Fruit fly (Drosophila melanogaster) whole organism, adult: ENCODE data around the gene CG34308.
A peak's percentile ranks its signal among the peaks of the same experiment; 100 is the strongest.

Experiments
- CG11617 ChIP-seq: fragments of 200-800 bp; sonication (Bioruptor generic); optimal IDR thresholded peaks from 2 replicates; lab custom pipeline; 2017; ENCODE audit warnings: mild to moderate bottlenecking, missing biosample characterization, missing genetic modification reagents, missing genetic modification characterization
- CG12768 ChIP-seq: fragments of 200-800 bp; sonication (Bioruptor generic); optimal IDR thresholded peaks from 2 replicates; lab custom pipeline; 2017; ENCODE audit warnings: missing biosample characterization, missing genetic modification characterization, mild to moderate bottlenecking, moderate library complexity, missing genetic modification reagents
- CG14711 ChIP-seq: fragments of 200-800 bp; sonication (Bioruptor generic); optimal IDR thresholded peaks from 2 replicates; lab custom pipeline; 2018; ENCODE audit warnings: missing biosample characterization, mild to moderate bottlenecking, missing genetic modification characterization, moderate library complexity
- CG1620 ChIP-seq: fragments of 200-800 bp; sonication (Bioruptor generic); optimal IDR thresholded peaks from 2 replicates; lab custom pipeline; 2016; ENCODE audit warnings: missing biosample characterization, missing genetic modification characterization
- CG33017 ChIP-seq: fragments of 200-800 bp; sonication (Bioruptor generic); optimal IDR thresholded peaks from 2 replicates; lab custom pipeline; 2018; ENCODE audit warnings: missing biosample characterization, mild to moderate bottlenecking, missing genetic modification characterization, moderate library complexity
- CG5204 ChIP-seq: fragments of 200-800 bp; sonication (Bioruptor generic); optimal IDR thresholded peaks from 2 replicates; lab custom pipeline; 2016; ENCODE audit warnings: missing biosample characterization, missing genetic modification characterization
- CG7045 ChIP-seq: fragments of 200-800 bp; sonication (Bioruptor generic); optimal IDR thresholded peaks from 2 replicates; lab custom pipeline; 2017; ENCODE audit warnings: missing biosample characterization, mild to moderate bottlenecking, missing genetic modification characterization
- CG7101 ChIP-seq: fragments of 200-800 bp; sonication (Bioruptor generic); optimal IDR thresholded peaks from 2 replicates; lab custom pipeline; 2018; ENCODE audit warnings: missing biosample characterization, mild to moderate bottlenecking, missing genetic modification characterization, moderate library complexity
- Crg-1 ChIP-seq: fragments of 200-800 bp; sonication (Bioruptor generic); optimal IDR thresholded peaks from 2 replicates; lab custom pipeline; 2016; ENCODE audit warnings: missing biosample characterization, missing genetic modification characterization
- Hr96 ChIP-seq: fragments of 200-800 bp; sonication (Bioruptor generic); optimal IDR thresholded peaks from 2 replicates; lab custom pipeline; 2016; ENCODE audit warnings: missing biosample characterization, missing genetic modification characterization
- Mnt ChIP-seq: fragments of 200-800 bp; sonication (Bioruptor generic); optimal IDR thresholded peaks from 2 replicates; lab custom pipeline; 2016; ENCODE audit warnings: missing biosample characterization, mild to moderate bottlenecking, missing genetic modification characterization
- bab1 ChIP-seq: fragments of 200-800 bp; sonication (Bioruptor generic); optimal IDR thresholded peaks from 3 replicates; lab custom pipeline; 2019; ENCODE audit warnings: missing biosample characterization, mild to moderate bottlenecking, missing genetic modification characterization, moderate library complexity
- cic ChIP-seq: fragments of 200-800 bp; sonication (Bioruptor generic); optimal IDR thresholded peaks from 2 replicates; lab custom pipeline; 2017; ENCODE audit warnings: missing biosample characterization, mild to moderate bottlenecking, missing genetic modification characterization, moderate library complexity
- cnc ChIP-seq, 2 experiments: fragments of >200 bp; optimal IDR thresholded peaks; 2 replicates each; lab custom pipeline; 2017
- kay ChIP-seq: fragments of 200-800 bp; sonication (Bioruptor generic); peaks from one replicate; lab custom pipeline; 2016; ENCODE audit warnings: missing biosample characterization, missing genetic modification characterization, borderline replicate concordance
- ovo ChIP-seq: fragments of 200-800 bp; sonication (Bioruptor generic); optimal IDR thresholded peaks from 2 replicates; lab custom pipeline; 2016; ENCODE audit warnings: missing biosample characterization, missing genetic modification characterization
- pad ChIP-seq: fragments of 200-800 bp; sonication (Bioruptor generic); optimal IDR thresholded peaks from 3 replicates; lab custom pipeline; 2017; ENCODE audit warnings: missing biosample characterization, missing genetic modification characterization, mild to moderate bottlenecking, moderate library complexity, missing genetic modification reagents
- tj ChIP-seq: fragments of 200-800 bp; sonication (Bioruptor generic); optimal IDR thresholded peaks from 3 replicates; lab custom pipeline; 2017; ENCODE audit warnings: missing biosample characterization, mild to moderate bottlenecking, missing genetic modification characterization, moderate library complexity
- toe ChIP-seq: fragments of 200-800 bp; sonication (Bioruptor generic); optimal IDR thresholded peaks from 2 replicates; lab custom pipeline; 2016; ENCODE audit warnings: missing biosample characterization, missing genetic modification characterization

Gene CG34308

DNA sequence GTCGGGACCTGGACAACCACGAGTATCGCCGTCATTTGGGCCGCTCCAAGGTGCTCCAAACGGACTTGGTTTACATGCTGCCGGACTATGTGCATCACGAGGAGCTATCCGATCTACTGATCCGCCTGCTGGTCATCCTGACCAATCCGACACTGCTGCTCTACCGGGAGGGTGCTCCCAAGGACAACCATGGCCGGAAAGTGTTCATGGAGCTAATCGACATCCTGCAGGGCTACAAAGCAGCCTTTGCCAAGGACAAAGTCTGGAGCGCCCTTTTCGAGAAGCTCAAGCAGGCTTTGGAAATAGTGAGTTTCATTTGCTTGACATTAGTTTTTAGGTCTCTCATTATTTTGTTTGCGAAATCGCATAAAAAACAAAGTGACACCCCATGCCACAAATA lies at the start of gene CG34308:
Gene CG34308 (plus strand): TSS at position 301 of the 400 bp plus-strand sequence.
- TF ChIP-seq CG33017 (tag; lab: Kevin White, UChicago), result no peak
- TF ChIP-seq ovo (GFP tag; lab: Kevin White, UChicago), result no peak
- TF ChIP-seq toe, result no peak
- TF ChIP-seq CG5204 (GFP tag; lab: Kevin White, UChicago), result no peak
- TF ChIP-seq CG12768 (GFP tag; lab: Kevin White, UChicago), result no peak
- TF ChIP-seq CG1620 (GFP tag; lab: Kevin White, UChicago), result no peak
- no peak for TF ChIP-seq pad (GFP tag; lab: Kevin White, UChicago)
- no peak for TF ChIP-seq Crg-1
- TF ChIP-seq CG11617 (GFP tag; lab: Kevin White, UChicago), result no peak
- TF ChIP-seq tj (GFP tag; lab: Kevin White, UChicago), result no peak
- TF ChIP-seq kay (GFP tag; lab: Kevin White, UChicago), result no peak
- TF ChIP-seq CG7101 (tag; lab: Kevin White, UChicago), result no peak

DNA sequence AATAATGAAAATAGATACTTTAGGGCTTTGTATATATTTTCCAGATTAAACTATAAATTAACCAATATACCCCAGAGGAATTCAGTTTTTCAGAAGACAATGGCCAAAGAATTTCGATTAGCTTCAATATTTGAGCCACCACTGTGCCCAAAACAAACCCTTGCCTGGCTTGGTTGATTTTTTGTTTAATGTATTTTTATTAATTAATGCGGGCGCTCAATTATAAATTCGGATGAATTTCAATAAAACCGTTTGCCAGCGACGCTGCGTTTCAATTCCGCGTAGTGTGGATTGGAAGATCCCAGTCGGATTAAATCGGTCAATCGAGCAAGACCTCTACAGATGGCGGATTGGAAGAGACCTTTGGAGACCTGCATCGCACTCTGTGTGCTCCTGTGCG lies 47.3 kb upstream of the CG34308 start, which contains the start of gene CG11670:
Gene CG11670 (plus strand): TSS at position 301 of the 400 bp plus-strand sequence.
- TF ChIP-seq toe (no peak), cnc (optimal IDR thresholded peaks at IDR 0.05; lab: Kevin White, UChicago) (no peak)

dm6 chr3R:13042258-13043032 lies 46.6 kb upstream of the CG34308 start, which contains the start of gene snk:
Gene snk (minus strand): TSS chr3R:13042770.
- peak; percentile 20 for TF ChIP-seq ovo (GFP tag; lab: Kevin White, UChicago)
- peak; percentile 63 for TF ChIP-seq pad (GFP tag; lab: Kevin White, UChicago)
- no peak for TF ChIP-seq cnc (optimal IDR thresholded peaks at IDR 0.05; lab: Kevin White, UChicago)
- TF ChIP-seq Hr96 (GFP tag; lab: Kevin White, UChicago), result no peak
- TF ChIP-seq bab1 (GFP tag; lab: Kevin White, UChicago), result no peak

dm6 chr3R:13043857-13044256 lies 45.2 kb upstream of the CG34308 start, which contains the start of gene CG45122:
Gene CG45122 (plus strand): TSS chr3R:13044157.
- TF ChIP-seq CG7045 (GFP tag; lab: Kevin White, UChicago) (no peak), CG5204 (GFP tag; lab: Kevin White, UChicago) (no peak), cnc (optimal IDR thresholded peaks at IDR 0.05; lab: Kevin White, UChicago) (no peak), cic (GFP tag; lab: Kevin White, UChicago) (no peak), bab1 (GFP tag; lab: Kevin White, UChicago) (no peak), CG1620 (GFP tag; lab: Kevin White, UChicago) (no peak), Hr96 (GFP tag; lab: Kevin White, UChicago) (no peak), CG12768 (GFP tag; lab: Kevin White, UChicago) (no peak), pad (GFP tag; lab: Kevin White, UChicago) (no peak)

DNA sequence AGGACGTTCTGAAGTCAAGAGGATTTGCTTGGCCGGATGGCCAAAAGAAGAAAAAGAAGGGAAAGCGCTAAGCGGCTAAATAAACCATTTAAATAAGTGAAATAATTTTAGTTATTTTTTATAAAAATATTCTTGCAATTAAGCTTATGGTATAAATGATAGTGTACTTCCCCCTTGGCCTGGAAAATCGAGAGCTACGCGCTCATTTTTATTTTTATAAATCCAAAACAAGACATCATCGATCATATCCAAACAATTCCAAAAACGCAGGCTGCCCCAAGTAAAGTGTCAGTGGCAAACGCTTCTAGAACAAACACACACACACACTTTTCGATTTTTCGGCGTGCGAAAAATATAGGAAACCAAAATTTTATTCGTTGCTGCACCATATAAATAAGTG lies 44.6 kb upstream of the CG34308 start, which contains the start of gene Hsc70-2:
Gene Hsc70-2 (plus strand): TSS at position 301 of the 400 bp plus-strand sequence.
- TF ChIP-seq Mnt (GFP tag; lab: Kevin White, UChicago) (no peak), toe (no peak)

DNA sequence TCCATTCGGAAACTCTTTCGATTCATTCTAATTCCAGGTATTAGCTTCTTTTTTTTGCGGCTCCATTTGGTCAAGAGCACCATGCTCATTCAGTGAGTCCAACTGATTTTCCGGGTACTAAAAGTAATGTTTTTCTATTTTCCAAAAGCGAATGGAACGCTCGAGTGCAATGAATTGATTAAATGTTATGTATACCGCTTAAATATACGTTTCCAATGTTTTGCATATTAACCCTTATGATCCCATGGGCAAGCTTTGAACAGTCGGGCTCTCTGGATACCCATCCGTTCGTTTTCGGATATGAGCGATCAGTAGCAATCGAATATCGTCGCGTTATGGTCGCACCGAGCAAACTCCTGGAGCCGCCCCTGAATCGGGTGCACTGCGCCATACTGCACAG lies 41.6 kb upstream of the CG34308 start, which contains the start of gene CG31157:
Gene CG31157 (plus strand): TSS at position 301 of the 400 bp plus-strand sequence.
- no peak for TF ChIP-seq CG7045 (GFP tag; lab: Kevin White, UChicago)
- TF ChIP-seq CG33017 (tag; lab: Kevin White, UChicago), result no peak

dm6 chr3R:13051298-13051723 lies 37.7 kb upstream of the CG34308 start, which contains the start of gene CG7966:
Gene CG7966 (minus strand): TSS chr3R:13051453.
- peak; percentile 93 for TF ChIP-seq bab1 (GFP tag; lab: Kevin White, UChicago)
- peak; percentile 29 for TF ChIP-seq CG7101 (tag; lab: Kevin White, UChicago)
- peak; percentile 10 for TF ChIP-seq CG12768 (GFP tag; lab: Kevin White, UChicago)
- TF ChIP-seq CG33017 (tag; lab: Kevin White, UChicago), result peak; percentile 33
- no peak for TF ChIP-seq toe
- TF ChIP-seq ovo (GFP tag; lab: Kevin White, UChicago), result peak; percentile 37
- TF ChIP-seq tj (GFP tag; lab: Kevin White, UChicago), result no peak
- no peak for TF ChIP-seq Hr96 (GFP tag; lab: Kevin White, UChicago)
- peak; percentile 80 for TF ChIP-seq Mnt (GFP tag; lab: Kevin White, UChicago)
- no peak for TF ChIP-seq kay (GFP tag; lab: Kevin White, UChicago)
- TF ChIP-seq cnc (optimal IDR thresholded peaks at IDR 0.05; lab: Kevin White, UChicago), result no peak
- TF ChIP-seq CG1620 (GFP tag; lab: Kevin White, UChicago), result peak; percentile 16
- peak; percentile 3 for TF ChIP-seq CG7045 (GFP tag; lab: Kevin White, UChicago)
- peak; percentile 12 for TF ChIP-seq CG14711
- TF ChIP-seq cic (GFP tag; lab: Kevin White, UChicago), result peak; percentile 52
